Fruit fly (Drosophila melanogaster): ENCODE data around the gene Gr93b.
A peak's percentile ranks its signal among the peaks of the same experiment; 100 is the strongest.

Gene Gr93b

dm6 chr3R:21856098-21856872 is 12.7 kb upstream of the Gr93b start, which contains the start of gene glec (continued):
- TF ChIP-seq CG33213 (GFP tag; optimal IDR thresholded peaks at IDR 0.05) (peak; percentile 63), unpg (GFP tag; optimal IDR thresholded peaks at IDR 0.05) (no peak), Taf1 (GFP tag; IDR thresholded peaks at IDR 0.05) (no peak), ERR (GFP tag; optimal IDR thresholded peaks at IDR 0.05) (peak; percentile 66), cg (GFP tag; optimal IDR thresholded peaks at IDR 0.05) (peak; percentile 28), CG34422 (GFP tag; IDR thresholded peaks at IDR 0.05) (peak; percentile 65; the same call in 1 of the 3 replicates), sob (GFP tag; IDR thresholded peaks at IDR 0.05) (peak; percentile 34; the same call in 1 of the 2 replicates), CG4617 (GFP tag; optimal IDR thresholded peaks at IDR 0.05; ENCODE audit: borderline replicate concordance) (no peak), fu2 (GFP tag; optimal IDR thresholded peaks at IDR 0.05) (no peak), Awh (GFP tag; IDR thresholded peaks at IDR 0.05) (peak; percentile 5; the same call in 1 of the 2 replicates), CG7372 (GFP tag; IDR thresholded peaks at IDR 0.05) (no peak; the same call in 1 of the 2 replicates), Trl (optimal IDR thresholded peaks at IDR 0.05) (peak; percentile 90 to 93), Trl (GFP tag; optimal IDR thresholded peaks at IDR 0.05) (peak; percentile 67), CG3065 (GFP tag; optimal IDR thresholded peaks at IDR 0.05) (no peak), jigr1 (GFP tag; IDR thresholded peaks at IDR 0.05) (no peak), CG3995 (GFP tag; optimal IDR thresholded peaks at IDR 0.05) (no peak), CG11085 (GFP tag; IDR thresholded peaks at IDR 0.05) (0 out of 2 replicates have a peak, but pooled peaks have one; percentile 11), ci (GFP tag; IDR thresholded peaks at IDR 0.05) (peak; percentile 90), seq (GFP tag; IDR thresholded peaks at IDR 0.05) (peak; percentile 50; the same call in 1 of the 2 replicates), CG9817 (tag; optimal IDR thresholded peaks at IDR 0.05) (peak; percentile 11), Ptx1 (GFP tag; IDR thresholded peaks at IDR 0.05) (peak; percentile 23; the same call in 1 of the 2 replicates), CG9876 (GFP tag; optimal IDR thresholded peaks at IDR 0.05) (no peak), Jarid2 (GFP tag; optimal IDR thresholded peaks at IDR 0.05) (peak; percentile 99), fd96Cb (tag; optimal IDR thresholded peaks at IDR 0.05) (no peak), lilli (GFP tag; optimal IDR thresholded peaks at IDR 0.05) (peak; percentile 31), CG15479 (GFP tag; optimal IDR thresholded peaks at IDR 0.05) (no peak), crc (GFP tag; optimal IDR thresholded peaks at IDR 0.05) (peak; percentile 5), lov (optimal IDR thresholded peaks at IDR 0.05) (no peak), lov (GFP tag; IDR thresholded peaks at IDR 0.05) (0 out of 3 replicates have a peak, but pooled peaks have one; percentile 65), her (GFP tag; optimal IDR thresholded peaks at IDR 0.05) (peak; percentile 61), slbo (GFP tag; IDR thresholded peaks at IDR 0.05) (peak; percentile 46; the same call in 1 of the 2 replicates), CG18262 (tag; optimal IDR thresholded peaks at IDR 0.05) (peak; percentile 37), ewg (GFP tag; optimal IDR thresholded peaks at IDR 0.05) (peak; percentile 5), Dad (GFP tag; optimal IDR thresholded peaks at IDR 0.05) (peak; percentile 14), CG4360 (GFP tag; IDR thresholded peaks at IDR 0.05) (peak; percentile 60; the same call in 1 of the 2 replicates), Nf-YC (tag; optimal IDR thresholded peaks at IDR 0.05) (peak; percentile 1), CG13123 (GFP tag; optimal IDR thresholded peaks at IDR 0.05) (no peak), CoRest (tag; optimal IDR thresholded peaks at IDR 0.05) (peak; percentile 53), CG6854 (GFP tag; optimal IDR thresholded peaks at IDR 0.05) (peak; percentile 36), CG1024 (GFP tag; IDR thresholded peaks at IDR 0.05) (peak; percentile 45; the same call in 1 of the 2 replicates), bsh (GFP tag; optimal IDR thresholded peaks at IDR 0.05) (peak in 1 of 2 experiments; percentile 8), eyg (GFP tag; optimal IDR thresholded peaks at IDR 0.05) (no peak), CG16863 (GFP tag; optimal IDR thresholded peaks at IDR 0.05) (no peak), CG12391 (tag; optimal IDR thresholded peaks at IDR 0.05) (peak; percentile 60), usp (GFP tag; optimal IDR thresholded peaks at IDR 0.05) (no peak), Side (GFP tag; optimal IDR thresholded peaks at IDR 0.05) (peak; percentile 64), Gug (GFP tag; IDR thresholded peaks at IDR 0.05) (no peak; the same call in 3 of the 4 replicates), CG15514 (GFP tag; optimal IDR thresholded peaks at IDR 0.05) (peak; percentile 91), Fer1 (GFP tag; optimal IDR thresholded peaks at IDR 0.05) (peak; percentile 60), CG3163 (GFP tag; optimal IDR thresholded peaks at IDR 0.05) (peak; percentile 100)
